Worm (Caenorhabditis elegans) whole organism, late embryonic: ENCODE results near the gene mlp-1.

Experiments
- T23F11.4 ChIP-seq: fragments of 200-800 bp; sonication (Bioruptor generic); optimal IDR thresholded peaks from 2 replicates; lab custom pipeline; 2018; ENCODE audit warnings: mild to moderate bottlenecking, missing genetic modification characterization, missing compliant biosample characterization
- ahr-1 ChIP-seq: sonication (generic microtip); optimal IDR thresholded peaks from 2 replicates; lab custom pipeline; 2016; ENCODE audit warnings: missing genetic modification characterization, missing compliant biosample characterization
- ama-1 ChIP-seq: fragments of 150-350 bp; optimal IDR thresholded peaks from 2 replicates; lab custom pipeline; 2014
- ceh-14 ChIP-seq: sonication (generic microtip); optimal IDR thresholded peaks from 2 replicates; lab custom pipeline; 2016; ENCODE audit warnings: missing genotype, missing genetic modification characterization, missing compliant biosample characterization
- ceh-19 ChIP-seq: fragments of 200-800 bp; sonication (Bioruptor generic); optimal IDR thresholded peaks from 2 replicates; lab custom pipeline; 2018; ENCODE audit warnings: mild to moderate bottlenecking, missing genetic modification characterization, missing compliant biosample characterization
- ceh-22 ChIP-seq: sonication (generic microtip); optimal IDR thresholded peaks from 2 replicates; lab custom pipeline; 2017; ENCODE audit warnings: missing biosample characterization, missing genetic modification characterization
- ceh-30 ChIP-seq: fragments of 150-350 bp; optimal IDR thresholded peaks from 2 replicates; lab custom pipeline; 2014; ENCODE audit warnings: missing biosample characterization, missing genetic modification characterization
- ceh-34 ChIP-seq: sonication (generic microtip); optimal IDR thresholded peaks from 2 replicates; lab custom pipeline; 2016; ENCODE audit warnings: mild to moderate bottlenecking, missing genetic modification characterization, missing compliant biosample characterization
- ceh-45 ChIP-seq: fragments of 200-800 bp; sonication (Bioruptor generic); IDR thresholded peaks from 2 replicates; pipeline ENCODE4 v1.3.6; 2022; ENCODE audit warnings: missing genetic modification reagents, missing genetic modification characterization, missing compliant biosample characterization
- ceh-48 ChIP-seq: sonication (generic microtip); optimal IDR thresholded peaks from 2 replicates; lab custom pipeline; 2016; ENCODE audit warnings: missing genetic modification characterization, inconsistent platforms, missing compliant biosample characterization
- ceh-9 ChIP-seq: sonication (generic microtip); optimal IDR thresholded peaks from 2 replicates; lab custom pipeline; 2016; ENCODE audit warnings: mild to moderate bottlenecking, missing genetic modification characterization, inconsistent platforms, missing compliant biosample characterization
- che-1 ChIP-seq: sonication (generic microtip); optimal IDR thresholded peaks from 2 replicates; lab custom pipeline; 2016; ENCODE audit warnings: mild to moderate bottlenecking, missing genetic modification characterization, missing compliant biosample characterization
- dmd-4 ChIP-seq: sonication (generic microtip); optimal IDR thresholded peaks from 2 replicates; lab custom pipeline; 2016; ENCODE audit warnings: borderline replicate concordance, missing genetic modification characterization, missing compliant biosample characterization
- dve-1 ChIP-seq: sonication (generic microtip); optimal IDR thresholded peaks from 2 replicates; lab custom pipeline; 2017; ENCODE audit warnings: antibody characterized with exemption, mild to moderate bottlenecking, missing genetic modification characterization, missing compliant biosample characterization
- elt-4 ChIP-seq: sonication (generic microtip); optimal IDR thresholded peaks from 2 replicates; lab custom pipeline; 2016; ENCODE audit warnings: missing genetic modification characterization, missing compliant biosample characterization
- fax-1 ChIP-seq: sonication (generic microtip); optimal IDR thresholded peaks from 2 replicates; lab custom pipeline; 2016; ENCODE audit warnings: missing genotype, missing genetic modification characterization, missing compliant biosample characterization
- fkh-10 ChIP-seq: fragments of 150-350 bp; optimal IDR thresholded peaks from 2 replicates; lab custom pipeline; 2014; ENCODE audit warnings: missing biosample characterization, missing genetic modification reagents, missing genetic modification characterization
- fkh-6 ChIP-seq: sonication (generic microtip); optimal IDR thresholded peaks from 2 replicates; lab custom pipeline; 2016; ENCODE audit warnings: missing genetic modification characterization, missing compliant biosample characterization
- hlh-15 ChIP-seq: sonication (generic microtip); optimal IDR thresholded peaks from 2 replicates; lab custom pipeline; 2016; ENCODE audit warnings: missing genetic modification characterization, missing compliant biosample characterization
- hlh-30 ChIP-seq: sonication (generic microtip); optimal IDR thresholded peaks from 2 replicates; lab custom pipeline; 2017; ENCODE audit warnings: antibody characterized with exemption, missing genetic modification characterization, missing compliant biosample characterization; ENCODE audit not compliant: insufficient read depth
- hlh-6 ChIP-seq: sonication (generic microtip); optimal IDR thresholded peaks from 2 replicates; lab custom pipeline; 2016; ENCODE audit warnings: missing genotype, missing genetic modification characterization, missing compliant biosample characterization
- hlh-8 ChIP-seq: sonication (generic microtip); optimal IDR thresholded peaks from 2 replicates; lab custom pipeline; 2016; ENCODE audit warnings: missing genotype, missing genetic modification characterization, missing compliant biosample characterization
- lim-6 ChIP-seq: sonication (generic microtip); optimal IDR thresholded peaks from 2 replicates; lab custom pipeline; 2016; ENCODE audit warnings: missing genetic modification characterization, missing compliant biosample characterization
- nhr-232 ChIP-seq: sonication (generic microtip); optimal IDR thresholded peaks from 2 replicates; lab custom pipeline; 2016; ENCODE audit warnings: missing genetic modification characterization, missing compliant biosample characterization
- npax-4 ChIP-seq: sonication (generic microtip); optimal IDR thresholded peaks from 2 replicates; lab custom pipeline; 2016; ENCODE audit warnings: missing genetic modification characterization, missing compliant biosample characterization
- odd-2 ChIP-seq: sonication (generic microtip); optimal IDR thresholded peaks from 2 replicates; lab custom pipeline; 2017; ENCODE audit warnings: antibody characterized with exemption, mild to moderate bottlenecking, missing genetic modification characterization, missing compliant biosample characterization
- pag-3 ChIP-seq: sonication (generic microtip); optimal IDR thresholded peaks from 2 replicates; lab custom pipeline; 2016; ENCODE audit warnings: missing compliant biosample characterization, missing genetic modification characterization, borderline replicate concordance
- pax-1 ChIP-seq: fragments of 150-350 bp; optimal IDR thresholded peaks from 2 replicates; lab custom pipeline; 2014; ENCODE audit warnings: missing biosample characterization, missing genetic modification characterization
- pha-2 ChIP-seq: sonication (generic microtip); optimal IDR thresholded peaks from 2 replicates; lab custom pipeline; 2017; ENCODE audit warnings: mild to moderate bottlenecking, missing genetic modification characterization, missing compliant biosample characterization
- ref-2 ChIP-seq: sonication (generic microtip); optimal IDR thresholded peaks from 2 replicates; lab custom pipeline; 2016; ENCODE audit warnings: missing genetic modification characterization, missing compliant biosample characterization
- sdc-2 ChIP-seq: sonication (generic microtip); optimal IDR thresholded peaks from 2 replicates; lab custom pipeline; 2016; ENCODE audit warnings: missing genotype, missing genetic modification characterization, missing compliant biosample characterization
- sox-2 ChIP-seq: fragments of 200-800 bp; sonication (Bioruptor generic); IDR thresholded peaks from 2 replicates; pipeline ENCODE4 v1.3.6; 2022; ENCODE audit warnings: missing genetic modification reagents, missing genetic modification characterization, missing compliant biosample characterization
- sox-4 ChIP-seq: sonication (generic microtip); optimal IDR thresholded peaks from 2 replicates; lab custom pipeline; 2017; ENCODE audit warnings: mild to moderate bottlenecking, missing genetic modification characterization, inconsistent platforms, missing compliant biosample characterization
- syd-9 ChIP-seq: sonication (generic microtip); optimal IDR thresholded peaks from 2 replicates; lab custom pipeline; 2016; ENCODE audit warnings: mild to moderate bottlenecking, missing genetic modification characterization, moderate library complexity, missing compliant biosample characterization
- tbx-2 ChIP-seq: sonication (generic microtip); optimal IDR thresholded peaks from 2 replicates; lab custom pipeline; 2016; ENCODE audit warnings: missing genetic modification characterization, missing compliant biosample characterization
- unc-3 ChIP-seq, 2 experiments: fragments of 200-800 bp in 1 of 2; sonication (Bioruptor generic) in 1 of 2; sonication (generic microtip) in 1 of 2; conservative IDR thresholded peaks in 1 of 2; optimal IDR thresholded peaks in 1 of 2; 2 replicates each; pipeline versions ENCODE4 v1.3.6 to Lab custom; 2016 to 2022; ENCODE audit warnings: missing compliant biosample characterization in 2 of 2, missing genetic modification characterization in 2 of 2, missing genetic modification reagents in 1 of 2
- unc-42 ChIP-seq: sonication (generic microtip); optimal IDR thresholded peaks from 2 replicates; lab custom pipeline; 2016; ENCODE audit warnings: missing genotype, missing genetic modification characterization, missing compliant biosample characterization
- unc-55 ChIP-seq: sonication (generic microtip); optimal IDR thresholded peaks from 2 replicates; lab custom pipeline; 2017; ENCODE audit warnings: missing biosample characterization, missing genetic modification reagents, missing genetic modification characterization
- unc-86 ChIP-seq: sonication (generic microtip); optimal IDR thresholded peaks from 2 replicates; lab custom pipeline; 2016; ENCODE audit warnings: missing genetic modification characterization, missing compliant biosample characterization
- ztf-16 ChIP-seq: sonication (generic microtip); optimal IDR thresholded peaks from 2 replicates; lab custom pipeline; 2017; ENCODE audit warnings: missing genetic modification characterization, missing compliant biosample characterization

mlp-1 gene

ce11 chrIII:5948986-5949385 is 25.9 kb downstream of the mlp-1 start:
- no peak for TF ChIP-seq tbx-2 (tag; lab: Kevin White, UChicago)
- no peak for TF ChIP-seq ahr-1 (tag; lab: Kevin White, UChicago)
- TF ChIP-seq ceh-45, result no peak
- no peak for TF ChIP-seq sox-2 (GFP tag; lab: Robert Waterston, UW)

DNA sequence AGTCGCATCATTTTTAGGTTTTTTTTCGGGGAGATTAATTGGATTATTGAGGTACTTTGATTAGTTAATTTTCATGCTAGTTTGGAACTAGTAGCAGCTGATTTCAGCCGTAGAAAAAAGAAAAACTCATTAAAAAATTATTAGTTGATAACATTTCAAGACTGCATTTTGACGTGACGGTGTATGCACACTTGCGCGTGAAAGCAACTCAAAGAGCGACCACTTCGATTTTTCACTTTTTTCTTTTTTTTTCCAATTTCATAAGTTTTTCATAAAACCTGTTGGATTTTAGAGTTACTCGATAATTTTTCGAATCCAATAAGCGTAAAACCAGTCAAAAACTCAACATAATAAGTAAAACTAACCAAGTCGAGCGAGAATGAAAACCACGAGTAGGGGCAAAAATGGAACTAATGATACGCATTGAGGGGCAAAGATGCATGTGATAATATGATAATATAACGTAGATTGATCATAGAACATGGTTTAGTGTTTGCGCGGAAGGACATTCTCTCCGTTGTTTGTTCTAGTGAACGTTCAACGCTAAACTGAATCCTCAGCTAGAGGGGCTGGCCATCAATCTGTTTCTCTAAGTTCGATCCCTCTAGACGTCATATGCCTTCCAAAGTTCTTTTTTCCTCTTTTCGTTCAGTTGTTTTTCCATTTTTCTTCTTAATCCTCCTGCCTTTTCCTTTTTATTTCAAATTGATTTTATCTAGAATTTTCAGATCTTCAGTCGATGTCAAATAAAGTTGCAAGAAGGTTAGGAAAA is 26.5 kb downstream of the mlp-1 start, which contains the start of the genes F25B5.6 and F25B5.3:
Gene F25B5.6 (minus strand): TSS at position 572 of the 772 bp plus-strand sequence.
Gene F25B5.3 (plus strand): TSS at position 722 of the 772 bp plus-strand sequence.
- TF ChIP-seq unc-42 (tag; lab: Kevin White, UChicago) (peak; percentile 35), ceh-34 (no peak), syd-9 (tag; lab: Kevin White, UChicago) (no peak), ceh-48 (tag; lab: Kevin White, UChicago) (no peak), ref-2 (no peak), elt-4 (tag; lab: Kevin White, UChicago) (no peak), fkh-10 (GFP tag; lab: Kevin White, UChicago) (no peak)

ce11 chrIII:5945865-5946264 is 29.0 kb downstream of the mlp-1 start, which contains the start of gene F25B5.5:
TSS of gene F25B5.5 (minus strand) at chrIII:5946124.
- TF ChIP-seq npax-4 (tag; lab: Kevin White, UChicago) (no peak), che-1 (no peak), ceh-34 (no peak), dmd-4 (no peak), odd-2 (tag; lab: Kevin White, UChicago) (no peak), pax-1 (tag; lab: Kevin White, UChicago) (no peak), T23F11.4 (no peak)

ce11 chrIII:5943368-5944180 is 31.3 kb downstream of the mlp-1 start:
- TF ChIP-seq pha-2 (tag; lab: Kevin White, UChicago) (no peak), ama-1 (lab: Kevin White, UChicago) (peak; percentile 86)

- TF ChIP-seq ceh-48 (tag; lab: Kevin White, UChicago), result no peak
- no peak for TF ChIP-seq sdc-2 (tag; lab: Kevin White, UChicago)
- no peak for TF ChIP-seq unc-86 (tag; lab: Kevin White, UChicago)
- no peak for TF ChIP-seq unc-3 (GFP tag; conservative IDR thresholded peaks at IDR 0.05; lab: Robert Waterston, UW)
- TF ChIP-seq unc-3 (tag; optimal IDR thresholded peaks at IDR 0.05; lab: Kevin White, UChicago), result no peak
- no peak for TF ChIP-seq dve-1
- no peak for TF ChIP-seq ama-1 (lab: Kevin White, UChicago)
- TF ChIP-seq fax-1, result no peak
- TF ChIP-seq ceh-19, result no peak
- TF ChIP-seq ztf-16 (tag; lab: Kevin White, UChicago), result no peak
- no peak for TF ChIP-seq elt-4 (tag; lab: Kevin White, UChicago)
- no peak for TF ChIP-seq hlh-15 (tag; lab: Kevin White, UChicago)
- no peak for TF ChIP-seq dmd-4
Measured at ce11 chrIII:5942104-5942503, 32.8 kb downstream of the mlp-1 start.

ce11 chrIII:5940525-5940974 is 34.3 kb downstream of the mlp-1 start:
- TF ChIP-seq ceh-22 (tag; lab: Kevin White, UChicago) (no peak), ceh-48 (tag; lab: Kevin White, UChicago) (peak; percentile 95), unc-55 (GFP tag; lab: Kevin White, UChicago) (peak; percentile 35), sox-2 (GFP tag; lab: Robert Waterston, UW) (no peak), T23F11.4 (no peak), fkh-6 (tag; lab: Kevin White, UChicago) (no peak), ceh-14 (tag; lab: Kevin White, UChicago) (peak; percentile 5), hlh-8 (no peak), lim-6 (tag; lab: Kevin White, UChicago) (no peak), ceh-30 (tag; lab: Kevin White, UChicago) (no peak), hlh-6 (no peak), pax-1 (tag; lab: Kevin White, UChicago) (no peak), fax-1 (no peak), ceh-9 (tag; lab: Kevin White, UChicago) (no peak), sox-4 (tag; lab: Kevin White, UChicago) (no peak), pag-3 (tag; lab: Kevin White, UChicago) (no peak), hlh-30 (tag; lab: Kevin White, UChicago) (peak; percentile 94), nhr-232 (tag; lab: Kevin White, UChicago) (peak; percentile 5)
